Fruit fly (Drosophila melanogaster) whole organism, embryonic: ENCODE data around the gene AP-1sigma.

Source experiments
- Bdp1 ChIP-seq: fragments of 200-800 bp; sonication (Bioruptor generic); optimal IDR thresholded peaks from 3 replicates; lab custom pipeline; 2016; ENCODE audit warnings: missing biosample characterization, missing genetic modification characterization
- Bteb2 ChIP-seq: fragments of 200-800 bp; sonication (Bioruptor generic); optimal IDR thresholded peaks from 2 replicates; lab custom pipeline; 2016; ENCODE audit warnings: missing biosample characterization, missing genetic modification characterization
- CG10979 ChIP-seq: fragments of 200-800 bp; sonication (Bioruptor generic); optimal IDR thresholded peaks from 2 replicates; lab custom pipeline; 2018; ENCODE audit warnings: missing biosample characterization, mild to moderate bottlenecking, missing genetic modification characterization, moderate library complexity
- CG11398 ChIP-seq: fragments of 200-800 bp; sonication (Bioruptor generic); optimal IDR thresholded peaks from 2 replicates; lab custom pipeline; 2016; ENCODE audit warnings: missing biosample characterization, missing genetic modification characterization
- CG17186 ChIP-seq: fragments of 200-800 bp; sonication (Bioruptor generic); optimal IDR thresholded peaks from 3 replicates; lab custom pipeline; 2017; ENCODE audit warnings: missing biosample characterization, missing genetic modification reagents, missing genetic modification characterization
- CG17361 ChIP-seq: fragments of 200-800 bp; sonication (Bioruptor generic); IDR thresholded peaks from 3 replicates; pipeline ENCODE4 v1.3.6; 2022; ENCODE audit warnings: missing biosample characterization, missing genetic modification characterization
- CG17385 ChIP-seq: fragments of 200-800 bp; sonication (Bioruptor generic); optimal IDR thresholded peaks from 3 replicates; lab custom pipeline; 2018; ENCODE audit warnings: missing biosample characterization, mild to moderate bottlenecking, missing genetic modification characterization
- CG17568 ChIP-seq: fragments of 200-800 bp; sonication (Bioruptor generic); optimal IDR thresholded peaks from 2 replicates; lab custom pipeline; 2018; ENCODE audit warnings: missing biosample characterization, mild to moderate bottlenecking, missing genetic modification characterization, moderate library complexity
- CG18476 ChIP-seq: fragments of 200-800 bp; sonication (Bioruptor generic); optimal IDR thresholded peaks from 2 replicates; lab custom pipeline; 2016; ENCODE audit warnings: missing biosample characterization, mild to moderate bottlenecking, missing genetic modification characterization
- CG3163 ChIP-seq: fragments of 200-800 bp; sonication (Bioruptor generic); optimal IDR thresholded peaks from 3 replicates; lab custom pipeline; 2016; ENCODE audit warnings: missing biosample characterization, missing genetic modification characterization
- CG4328 ChIP-seq: fragments of 200-800 bp; sonication (Bioruptor generic); optimal IDR thresholded peaks from 3 replicates; lab custom pipeline; 2017; ENCODE audit warnings: missing biosample characterization, missing genetic modification reagents, missing genetic modification characterization
- CG43689 ChIP-seq: fragments of 200-800 bp; sonication (Bioruptor generic); IDR thresholded peaks from 2 replicates; pipeline ENCODE4 v1.3.6; 2022; ENCODE audit warnings: missing biosample characterization, missing genetic modification characterization
- CG4820 ChIP-seq: fragments of 200-800 bp; sonication (Bioruptor generic); optimal IDR thresholded peaks from 3 replicates; lab custom pipeline; 2016; ENCODE audit warnings: missing biosample characterization, missing genetic modification characterization
- CG7987 ChIP-seq: fragments of 200-800 bp; sonication (Bioruptor generic); optimal IDR thresholded peaks from 2 replicates; lab custom pipeline; 2018; ENCODE audit warnings: missing biosample characterization, mild to moderate bottlenecking, missing genetic modification characterization, moderate library complexity
- CG8478 ChIP-seq: fragments of >200 bp; optimal IDR thresholded peaks from 2 replicates; lab custom pipeline; 2018
- CG8765 ChIP-seq: fragments of 200-800 bp; sonication (Bioruptor generic); IDR thresholded peaks from 2 replicates; pipeline ENCODE4 v1.3.6; 2022; ENCODE audit warnings: missing biosample characterization, missing genetic modification characterization
- CG9215 ChIP-seq: fragments of 200-800 bp; sonication (Bioruptor generic); IDR thresholded peaks from 2 replicates; pipeline ENCODE4 v1.3.6; 2022; ENCODE audit warnings: missing biosample characterization, missing genetic modification characterization
- Chrac-16 ChIP-seq: fragments of 200-800 bp; sonication (Bioruptor generic); optimal IDR thresholded peaks from 3 replicates; lab custom pipeline; 2016; ENCODE audit warnings: missing biosample characterization, missing genetic modification characterization
- D19A ChIP-seq: fragments of 200-800 bp; optimal IDR thresholded peaks from 3 replicates; lab custom pipeline; 2019; ENCODE audit warnings: missing biosample characterization, mild to moderate bottlenecking, missing genetic modification characterization, moderate library complexity
- Dip2 ChIP-seq: fragments of 200-800 bp; sonication (Bioruptor generic); IDR thresholded peaks from 2 replicates; pipeline ENCODE4 v1.3.6; 2022; ENCODE audit warnings: missing biosample characterization, missing genetic modification characterization
- H15 ChIP-seq: fragments of 200-800 bp; sonication (Bioruptor generic); IDR thresholded peaks from 3 replicates; pipeline ENCODE4 v1.3.6; 2022; ENCODE audit warnings: missing biosample characterization, missing genetic modification characterization
- HHEX ChIP-seq: fragments of 200-800 bp; sonication (Bioruptor generic); optimal IDR thresholded peaks from 3 replicates; lab custom pipeline; 2017; ENCODE audit warnings: missing biosample characterization, mild to moderate bottlenecking, missing genetic modification characterization, missing genetic modification reagents
- HLH3B ChIP-seq: fragments of 200-800 bp; sonication (Bioruptor generic); IDR thresholded peaks from 2 replicates; pipeline ENCODE4 v1.3.6; 2022; ENCODE audit warnings: missing biosample characterization, missing genetic modification characterization
- HLH4C ChIP-seq: fragments of 200-800 bp; sonication (Bioruptor generic); IDR thresholded peaks from 3 replicates; pipeline ENCODE4 v1.3.6; 2022; ENCODE audit warnings: missing biosample characterization, missing genetic modification characterization; ENCODE audit not compliant: partially characterized antibody
- HmgD ChIP-seq: fragments of 200-800 bp; sonication (Bioruptor generic); optimal IDR thresholded peaks from 3 replicates; lab custom pipeline; 2016; ENCODE audit warnings: missing biosample characterization, missing genetic modification characterization
- Hmr ChIP-seq: fragments of 200-800 bp; sonication (Bioruptor generic); optimal IDR thresholded peaks from 3 replicates; lab custom pipeline; 2017; ENCODE audit warnings: mild to moderate bottlenecking, missing biosample characterization, missing genetic modification reagents, missing genetic modification characterization
- Hr3 ChIP-seq: fragments of 200-800 bp; sonication (Bioruptor generic); optimal IDR thresholded peaks from 3 replicates; lab custom pipeline; 2016; ENCODE audit warnings: missing biosample characterization, missing genetic modification characterization
- Myb ChIP-seq: fragments of 200-800 bp; sonication (Bioruptor generic); optimal IDR thresholded peaks from 2 replicates; lab custom pipeline; 2016; ENCODE audit warnings: missing biosample characterization, missing genetic modification characterization
- Nf-YB ChIP-seq: fragments of 200-800 bp; sonication (Bioruptor generic); optimal IDR thresholded peaks from 3 replicates; lab custom pipeline; 2019; ENCODE audit warnings: missing biosample characterization, mild to moderate bottlenecking, missing genetic modification characterization, moderate library complexity
- PHDP ChIP-seq: fragments of 200-800 bp; sonication (Bioruptor generic); optimal IDR thresholded peaks from 3 replicates; lab custom pipeline; 2018; ENCODE audit warnings: missing biosample characterization, mild to moderate bottlenecking, missing genetic modification characterization, moderate library complexity
- Tbp ChIP-seq: fragments of >200 bp; optimal IDR thresholded peaks from 2 replicates; lab custom pipeline; 2018; ENCODE audit warnings: missing biosample characterization, missing genetic modification characterization
- YL-1 ChIP-seq: fragments of 200-800 bp; sonication (Bioruptor generic); optimal IDR thresholded peaks from 3 replicates; lab custom pipeline; 2017; ENCODE audit warnings: missing biosample characterization, mild to moderate bottlenecking, missing genetic modification characterization
- ap ChIP-seq: fragments of 200-800 bp; sonication (Bioruptor generic); IDR thresholded peaks from 2 replicates; pipeline ENCODE4 v1.3.6; 2022; ENCODE audit warnings: missing biosample characterization, missing genetic modification characterization
- cato ChIP-seq: fragments of 200-800 bp; sonication (Bioruptor generic); optimal IDR thresholded peaks from 2 replicates; lab custom pipeline; 2016; ENCODE audit warnings: missing biosample characterization, missing genetic modification characterization, borderline replicate concordance
- chn ChIP-seq: fragments of 200-800 bp; sonication (Bioruptor generic); optimal IDR thresholded peaks from 2 replicates; lab custom pipeline; 2016; ENCODE audit warnings: missing biosample characterization, missing genetic modification characterization
- da ChIP-seq: fragments of 200-800 bp; sonication (Bioruptor generic); optimal IDR thresholded peaks from 2 replicates; lab custom pipeline; 2016; ENCODE audit warnings: missing biosample characterization, missing genetic modification characterization
- danr ChIP-seq: fragments of 200-800 bp; sonication (Bioruptor generic); IDR thresholded peaks from 2 replicates; pipeline ENCODE4 v1.3.6; 2022; ENCODE audit warnings: missing biosample characterization, missing genetic modification characterization
- eve ChIP-seq, 2 experiments: fragments of >200 bp; optimal IDR thresholded peaks; 2 replicates each; lab custom pipeline; 2017; ENCODE audit warnings: missing biosample characterization in 2 of 2, missing genetic modification characterization in 2 of 2
- fd96Cb ChIP-seq: fragments of 200-800 bp; sonication (Bioruptor generic); optimal IDR thresholded peaks from 2 replicates; lab custom pipeline; 2018; ENCODE audit warnings: missing biosample characterization, mild to moderate bottlenecking, missing genetic modification characterization, moderate library complexity
- fru ChIP-seq: fragments of >200 bp; optimal IDR thresholded peaks from 2 replicates; lab custom pipeline; 2017
- h ChIP-seq: fragments of >200 bp; optimal IDR thresholded peaks from 2 replicates; lab custom pipeline; 2017
- hkb ChIP-seq, 2 experiments: fragments of 200-800 bp in 1 of 2; fragments of >200 bp in 1 of 2; sonication (Bioruptor generic) in 1 of 2; IDR thresholded peaks in 1 of 2; optimal IDR thresholded peaks in 1 of 2; 2 replicates each; pipeline versions ENCODE4 v1.3.6 to Lab custom; 2017 to 2022; ENCODE audit warnings: missing biosample characterization in 1 of 2, missing genetic modification characterization in 1 of 2
- knrl ChIP-seq: fragments of 200-800 bp; sonication (Bioruptor generic); IDR thresholded peaks from 3 replicates; pipeline ENCODE4 v1.3.6; 2022; ENCODE audit warnings: missing biosample characterization, missing genetic modification characterization; ENCODE audit not compliant: partially characterized antibody
- pb ChIP-seq: fragments of 200-800 bp; sonication (Bioruptor generic); optimal IDR thresholded peaks from 3 replicates; lab custom pipeline; 2016; ENCODE audit warnings: missing biosample characterization, missing genetic modification characterization
- salm ChIP-seq: fragments of 200-800 bp; sonication (Bioruptor generic); optimal IDR thresholded peaks from 2 replicates; lab custom pipeline; 2018; ENCODE audit warnings: missing biosample characterization, mild to moderate bottlenecking, missing genetic modification characterization
- sens-2 ChIP-seq: fragments of 200-800 bp; sonication (Bioruptor generic); IDR thresholded peaks from 2 replicates; pipeline ENCODE4 v1.3.6; 2022; ENCODE audit warnings: missing biosample characterization, missing genetic modification characterization
- shn ChIP-seq: fragments of 200-800 bp; sonication (Bioruptor generic); optimal IDR thresholded peaks from 3 replicates; lab custom pipeline; 2016; ENCODE audit warnings: missing biosample characterization, missing genetic modification characterization
- tap ChIP-seq: fragments of 200-800 bp; optimal IDR thresholded peaks from 3 replicates; lab custom pipeline; 2019; ENCODE audit warnings: missing biosample characterization, mild to moderate bottlenecking, missing genetic modification characterization, moderate library complexity
- vfl ChIP-seq: fragments of 200-800 bp; sonication (Bioruptor generic); optimal IDR thresholded peaks from 2 replicates; lab custom pipeline; 2016; ENCODE audit warnings: missing biosample characterization, missing genetic modification characterization
- yki ChIP-seq: fragments of >200 bp; optimal IDR thresholded peaks from 3 replicates; lab custom pipeline; 2018
- zen2 ChIP-seq: fragments of 200-800 bp; sonication (Bioruptor generic); IDR thresholded peaks from 3 replicates; pipeline ENCODE4 v1.3.6; 2022; ENCODE audit warnings: missing biosample characterization, missing genetic modification characterization; ENCODE audit not compliant: partially characterized antibody
- zfh2 ChIP-seq: fragments of 200-800 bp; sonication (Bioruptor generic); optimal IDR thresholded peaks from 2 replicates; lab custom pipeline; 2016; ENCODE audit warnings: missing biosample characterization, missing genetic modification characterization

Gene AP-1sigma

DNA sequence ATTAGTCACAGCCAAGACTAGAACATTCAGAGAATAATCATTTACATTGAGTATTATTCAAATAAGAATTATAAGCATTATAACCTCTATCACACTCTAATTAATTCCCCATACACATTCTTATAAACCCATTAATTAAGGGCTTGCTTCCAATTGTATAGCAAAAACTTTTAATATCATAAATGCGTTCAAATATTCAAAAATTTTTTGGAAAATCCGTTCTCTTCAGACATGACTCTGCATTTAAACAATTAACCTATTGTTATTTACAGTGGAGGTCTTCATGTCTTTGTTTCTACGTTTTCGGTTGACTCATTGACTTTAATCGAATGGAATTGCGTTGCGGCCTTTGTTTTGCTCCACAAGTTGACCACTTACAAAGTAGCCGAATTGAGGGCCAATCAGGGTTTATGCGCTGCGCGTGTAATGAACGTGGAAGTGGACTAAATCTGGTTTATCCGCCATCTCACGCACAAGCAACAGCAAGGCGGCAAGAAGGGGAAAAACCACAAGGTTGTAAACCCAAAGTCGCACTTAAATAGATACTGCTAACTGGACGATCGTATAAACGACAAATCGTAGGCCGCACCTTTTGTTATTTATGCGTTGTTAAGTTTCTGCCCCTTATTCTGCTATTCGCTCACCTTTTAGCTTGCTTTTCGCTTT lies 37.4 kb upstream of the AP-1sigma start (continued):
- TF ChIP-seq zfh2 (peak; percentile 74), CG8478 (no peak), CG43689 (no peak), h (lab: Kevin White, UChicago) (no peak), CG17385 (peak; percentile 25), Chrac-16 (GFP tag; lab: Kevin White, UChicago) (peak; percentile 9), HLH4C (GFP tag; lab: Robert Waterston, UW) (no peak), CG3163 (peak; percentile 9), CG17568 (GFP tag; lab: Kevin White, UChicago) (no peak), HLH3B (peak; percentile 42; the same call in 1 of the 2 replicates), CG4328 (no peak), Nf-YB (peak; percentile 16), pb (GFP tag; lab: Kevin White, UChicago) (peak; percentile 77), CG11398 (GFP tag; lab: Kevin White, UChicago) (peak; percentile 49), YL-1 (no peak), salm (tag; lab: Kevin White, UChicago) (no peak), Tbp (GFP tag; lab: Kevin White, UChicago) (no peak), vfl (GFP tag; lab: Kevin White, UChicago) (no peak), hkb (optimal IDR thresholded peaks at IDR 0.05; lab: Kevin White, UChicago) (no peak), hkb (GFP tag; IDR thresholded peaks at IDR 0.05; lab: Robert Waterston, UW) (no peak; the same call in 1 of the 2 replicates), CG8765 (GFP tag; lab: Robert Waterston, UW) (no peak; the same call in 1 of the 2 replicates), chn (GFP tag; lab: Kevin White, UChicago) (peak; percentile 34), Myb (GFP tag; lab: Kevin White, UChicago) (peak; percentile 22), tap (no peak), zen2 (GFP tag; lab: Robert Waterston, UW) (no peak), CG7987 (GFP tag; lab: Kevin White, UChicago) (peak; percentile 11), Bdp1 (GFP tag; lab: Kevin White, UChicago) (no peak), PHDP (tag; lab: Kevin White, UChicago) (peak; percentile 55), eve (GFP tag; optimal IDR thresholded peaks at IDR 0.05; lab: Kevin White, UChicago) (no peak), CG9215 (GFP tag; lab: Robert Waterston, UW) (peak; percentile 40; the same call in 1 of the 2 replicates), HHEX (GFP tag; lab: Kevin White, UChicago) (no peak), CG18476 (no peak), CG17186 (GFP tag; lab: Kevin White, UChicago) (no peak), HmgD (GFP tag; lab: Kevin White, UChicago) (no peak), cato (GFP tag; lab: Kevin White, UChicago) (no peak), H15 (GFP tag; lab: Robert Waterston, UW) (no peak), fru (lab: Kevin White, UChicago) (no peak), yki (lab: Kevin White, UChicago) (no peak), Bteb2 (GFP tag; lab: Kevin White, UChicago) (no peak), fd96Cb (tag; lab: Kevin White, UChicago) (no peak), CG4820 (GFP tag; lab: Kevin White, UChicago) (peak; percentile 88), da (GFP tag; lab: Kevin White, UChicago) (no peak), Hmr (GFP tag; lab: Kevin White, UChicago) (peak; percentile 71), danr (GFP tag; lab: Robert Waterston, UW) (no peak), Hr3 (GFP tag; lab: Kevin White, UChicago) (no peak), shn (GFP tag; lab: Kevin White, UChicago) (peak; percentile 55), CG17361 (GFP tag; lab: Robert Waterston, UW) (no peak), ap (GFP tag; lab: Robert Waterston, UW) (no peak), knrl (no peak), Dip2 (GFP tag; lab: Robert Waterston, UW) (no peak), CG10979 (tag; lab: Kevin White, UChicago) (no peak), D19A (tag; lab: Kevin White, UChicago) (no peak), sens-2 (GFP tag; lab: Robert Waterston, UW) (no peak)
